Worm (Caenorhabditis elegans): ENCODE results near the gene F37C12.18.

Gene F37C12.18

ce11 chrIII:7162065-7162762 lies 33.0 kb downstream of the F37C12.18 start, which contains the start of the genes syf-2 and K04G7.1 (continued):
- TF ChIP-seq ceh-83 (GFP tag; optimal IDR thresholded peaks at IDR 0.05) (no peak), lin-32 (GFP tag; optimal IDR thresholded peaks at IDR 0.05) (no peak), mls-2 (tag; optimal IDR thresholded peaks at IDR 0.05) (peak; percentile 9), blmp-1 (tag; optimal IDR thresholded peaks at IDR 0.05) (no peak), tbx-8 (GFP tag; optimal IDR thresholded peaks at IDR 0.05) (no peak), pha-4 (tag; optimal IDR thresholded peaks at IDR 0.05) (peak; percentile 85), nhr-76 (tag; optimal IDR thresholded peaks at IDR 0.05) (no peak)

DNA sequence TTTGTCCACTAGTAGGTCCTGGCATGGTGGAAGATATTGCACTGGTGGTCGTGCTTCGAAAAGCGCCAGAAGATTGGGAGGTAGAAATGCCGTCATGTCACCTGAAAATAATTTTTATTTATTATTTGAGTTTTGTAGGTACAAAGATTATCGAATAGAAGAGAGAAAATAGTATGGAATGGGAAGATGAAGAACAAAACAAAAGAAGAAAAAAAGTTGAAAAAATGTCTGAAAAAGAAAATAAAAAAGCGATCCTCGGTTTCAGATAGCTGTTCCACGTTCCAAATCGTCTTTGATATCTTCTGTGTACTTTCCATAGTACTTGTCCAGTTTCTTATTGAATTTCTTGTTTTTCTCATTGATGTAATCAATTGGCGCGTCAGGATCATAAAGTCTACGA lies 34.2 kb downstream of the F37C12.18 start, which contains the start of gene rnp-7:
TSS of gene rnp-7 (minus strand) at position 101 of the 400 bp plus-strand sequence.
- no peak for TF ChIP-seq elt-3 (tag; optimal IDR thresholded peaks at IDR 0.05)
- no peak for TF ChIP-seq sem-2 (GFP tag; optimal IDR thresholded peaks at IDR 0.05)
- TF ChIP-seq cnd-1 (tag; optimal IDR thresholded peaks at IDR 0.05), result no peak
- TF ChIP-seq drap-1 (GFP tag; optimal IDR thresholded peaks at IDR 0.05), result no peak
- TF ChIP-seq ceh-83 (GFP tag; optimal IDR thresholded peaks at IDR 0.05), result no peak
- no peak for TF ChIP-seq ham-2 (GFP tag; optimal IDR thresholded peaks at IDR 0.05)
- TF ChIP-seq unc-39 (tag; optimal IDR thresholded peaks at IDR 0.05), result no peak
- no peak for TF ChIP-seq zip-8 (tag; optimal IDR thresholded peaks at IDR 0.05)
- no peak for TF ChIP-seq hlh-1 (tag; optimal IDR thresholded peaks at IDR 0.05)
- TF ChIP-seq flh-1 (GFP tag; optimal IDR thresholded peaks at IDR 0.05), result no peak
- no peak for TF ChIP-seq mab-5 (tag; optimal IDR thresholded peaks at IDR 0.05)
- no peak for TF ChIP-seq snpc-4 (tag; optimal IDR thresholded peaks at IDR 0.05)
- TF ChIP-seq sptf-1 (tag; optimal IDR thresholded peaks at IDR 0.05), result no peak
- TF ChIP-seq M03D4.4 (tag; optimal IDR thresholded peaks at IDR 0.05), result no peak

DNA sequence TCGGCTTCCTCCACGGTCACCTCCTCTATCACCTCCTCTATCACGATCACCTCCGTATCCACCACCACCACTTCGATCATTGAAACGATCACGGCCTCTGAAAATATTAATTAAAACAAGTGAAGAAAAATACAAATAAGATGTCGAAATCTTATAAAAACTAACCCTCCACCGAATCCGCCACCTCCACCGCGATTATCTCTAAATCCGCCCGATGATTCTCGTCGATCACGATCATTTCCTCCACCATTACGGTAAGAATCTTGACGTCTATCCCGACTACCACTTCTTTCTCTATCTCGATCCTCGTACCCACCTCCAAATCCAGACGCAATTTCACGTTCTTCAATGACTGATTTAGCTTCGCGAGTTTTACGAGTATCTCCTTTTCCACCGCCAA lies 36.0 kb downstream of the F37C12.18 start:
- TF ChIP-seq unc-39 (tag; optimal IDR thresholded peaks at IDR 0.05) (no peak), nhr-12 (tag; optimal IDR thresholded peaks at IDR 0.05) (no peak), hlh-1 (tag; optimal IDR thresholded peaks at IDR 0.05) (no peak), lsy-2 (tag; optimal IDR thresholded peaks at IDR 0.05) (no peak), mls-2 (tag; optimal IDR thresholded peaks at IDR 0.05) (no peak), flh-1 (GFP tag; optimal IDR thresholded peaks at IDR 0.05) (no peak), ceh-83 (GFP tag; optimal IDR thresholded peaks at IDR 0.05) (no peak), cnd-1 (tag; optimal IDR thresholded peaks at IDR 0.05) (no peak), sptf-1 (tag; optimal IDR thresholded peaks at IDR 0.05) (no peak), nhr-76 (tag; optimal IDR thresholded peaks at IDR 0.05) (no peak), zip-8 (tag; optimal IDR thresholded peaks at IDR 0.05) (no peak), nhr-2 (tag; optimal IDR thresholded peaks at IDR 0.05) (no peak), ces-1 (GFP tag; optimal IDR thresholded peaks at IDR 0.05) (no peak), unc-120 (tag; optimal IDR thresholded peaks at IDR 0.05; ENCODE audit: poor library complexity, severe bottlenecking) (no peak)

DNA sequence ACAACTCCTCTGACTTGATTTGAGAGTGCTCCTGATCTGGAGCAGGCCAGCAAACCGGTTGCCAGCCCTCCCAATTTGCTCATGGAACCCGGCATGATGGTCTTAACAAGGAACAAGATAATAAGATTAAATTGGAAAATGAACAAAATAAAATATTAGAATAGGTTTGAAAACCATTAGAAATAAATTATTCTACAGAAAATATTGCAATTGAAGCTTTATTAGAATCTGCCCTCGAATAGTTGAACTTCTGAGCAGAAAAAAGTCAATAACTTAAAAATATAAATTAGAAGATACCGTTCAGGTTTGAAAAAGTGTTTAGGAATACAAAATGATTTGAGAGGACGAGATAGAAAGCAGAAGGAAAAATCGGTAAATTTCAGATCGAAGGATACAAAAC lies 36.5 kb downstream of the F37C12.18 start, which contains the start of gene nuo-4:
TSS of gene nuo-4 (minus strand) at position 101 of the 400 bp plus-strand sequence.
- no peak for TF ChIP-seq ceh-83 (GFP tag; optimal IDR thresholded peaks at IDR 0.05)
- TF ChIP-seq mab-5 (tag; optimal IDR thresholded peaks at IDR 0.05), result no peak
- TF ChIP-seq elt-3 (tag; optimal IDR thresholded peaks at IDR 0.05), result no peak
- no peak for TF ChIP-seq M03D4.4 (tag; optimal IDR thresholded peaks at IDR 0.05)

- TF ChIP-seq ces-1 (GFP tag; optimal IDR thresholded peaks at IDR 0.05) (peak; percentile 80), mab-5 (tag; optimal IDR thresholded peaks at IDR 0.05) (no peak), zip-8 (tag; optimal IDR thresholded peaks at IDR 0.05) (no peak), lsy-2 (tag; optimal IDR thresholded peaks at IDR 0.05) (peak; percentile 72), cnd-1 (tag; optimal IDR thresholded peaks at IDR 0.05) (no peak), nhr-76 (tag; optimal IDR thresholded peaks at IDR 0.05) (no peak), flh-1 (GFP tag; optimal IDR thresholded peaks at IDR 0.05) (no peak), nhr-12 (tag; optimal IDR thresholded peaks at IDR 0.05) (no peak), drap-1 (GFP tag; optimal IDR thresholded peaks at IDR 0.05) (peak; percentile 47), blmp-1 (tag; optimal IDR thresholded peaks at IDR 0.05) (no peak), sem-2 (GFP tag; optimal IDR thresholded peaks at IDR 0.05) (no peak), elt-3 (tag; optimal IDR thresholded peaks at IDR 0.05) (no peak), ztf-11 (tag; optimal IDR thresholded peaks at IDR 0.05) (peak; percentile 65), bed-3 (GFP tag; optimal IDR thresholded peaks at IDR 0.05) (peak; percentile 20), ham-2 (GFP tag; optimal IDR thresholded peaks at IDR 0.05) (peak; percentile 71), unc-120 (tag; optimal IDR thresholded peaks at IDR 0.05; ENCODE audit: poor library complexity, severe bottlenecking) (peak; percentile 95), lin-32 (GFP tag; optimal IDR thresholded peaks at IDR 0.05) (no peak), ceh-39 (tag; optimal IDR thresholded peaks at IDR 0.05) (peak; percentile 70), pha-4 (tag; optimal IDR thresholded peaks at IDR 0.05) (peak; percentile 73), nhr-237 (tag; optimal IDR thresholded peaks at IDR 0.05) (peak; percentile 86), sptf-1 (tag; optimal IDR thresholded peaks at IDR 0.05) (peak; percentile 76), nhr-2 (tag; optimal IDR thresholded peaks at IDR 0.05) (peak; percentile 52), unc-62 (GFP tag; optimal IDR thresholded peaks at IDR 0.05) (peak; percentile 75), M03D4.4 (tag; optimal IDR thresholded peaks at IDR 0.05) (peak; percentile 13), hlh-1 (tag; optimal IDR thresholded peaks at IDR 0.05) (peak; percentile 78), mls-2 (tag; optimal IDR thresholded peaks at IDR 0.05) (peak; percentile 84), ceh-83 (GFP tag; optimal IDR thresholded peaks at IDR 0.05) (no peak), ceh-43 (GFP tag; optimal IDR thresholded peaks at IDR 0.05) (no peak), unc-39 (tag; optimal IDR thresholded peaks at IDR 0.05) (no peak), tbx-8 (GFP tag; optimal IDR thresholded peaks at IDR 0.05) (peak; percentile 1), mep-1 (tag; optimal IDR thresholded peaks at IDR 0.05) (peak; percentile 77), snpc-4 (tag; optimal IDR thresholded peaks at IDR 0.05) (no peak), nhr-28 (tag; optimal IDR thresholded peaks at IDR 0.05) (no peak), lin-13 (tag; optimal IDR thresholded peaks at IDR 0.05) (no peak), elt-1 (tag; optimal IDR thresholded peaks at IDR 0.05; ENCODE audit: borderline replicate concordance, insufficient read depth) (no peak)
Observed at ce11 chrIII:7155631-7156030, 39.6 kb downstream of the F37C12.18 start.
